Fruit fly (Drosophila melanogaster) whole organism, embryonic: ENCODE data around the gene Cyp4d1.

Source experiments
- B-H1 ChIP-seq: fragments of 200-800 bp; sonication (Bioruptor generic); IDR thresholded peaks from 3 replicates; pipeline ENCODE4 v1.3.6; 2022; ENCODE audit warnings: missing biosample characterization, missing genetic modification characterization
- B-H2 ChIP-seq: fragments of 200-800 bp; sonication (Bioruptor generic); optimal IDR thresholded peaks from 2 replicates; lab custom pipeline; 2018; ENCODE audit warnings: missing biosample characterization, mild to moderate bottlenecking, missing genetic modification characterization
- Bteb2 ChIP-seq: fragments of 200-800 bp; sonication (Bioruptor generic); optimal IDR thresholded peaks from 2 replicates; lab custom pipeline; 2016; ENCODE audit warnings: missing biosample characterization, missing genetic modification characterization
- CG10209 ChIP-seq: fragments of 200-800 bp; sonication (Bioruptor generic); optimal IDR thresholded peaks from 3 replicates; lab custom pipeline; 2017; ENCODE audit warnings: missing biosample characterization, mild to moderate bottlenecking, missing genetic modification characterization, missing genetic modification reagents
- CG10267 ChIP-seq: fragments of 200-800 bp; sonication (Bioruptor generic); optimal IDR thresholded peaks from 2 replicates; lab custom pipeline; 2018; ENCODE audit warnings: missing biosample characterization, mild to moderate bottlenecking, missing genetic modification characterization, moderate library complexity
- CG11093 ChIP-seq: fragments of 200-800 bp; sonication (Bioruptor generic); IDR thresholded peaks from 3 replicates; pipeline ENCODE4 v1.3.6; 2022; ENCODE audit warnings: missing biosample characterization, missing genetic modification characterization
- CG12071 ChIP-seq: fragments of 200-800 bp; sonication (Bioruptor generic); optimal IDR thresholded peaks from 3 replicates; lab custom pipeline; 2018; ENCODE audit warnings: missing biosample characterization, mild to moderate bottlenecking, missing genetic modification characterization
- CG12155 ChIP-seq: fragments of 200-800 bp; sonication (Bioruptor generic); optimal IDR thresholded peaks from 3 replicates; lab custom pipeline; 2016; ENCODE audit warnings: missing biosample characterization, missing genetic modification characterization
- CG13296 ChIP-seq: fragments of 200-800 bp; sonication (Bioruptor generic); optimal IDR thresholded peaks from 3 replicates; lab custom pipeline; 2018; ENCODE audit warnings: missing biosample characterization, mild to moderate bottlenecking, missing genetic modification characterization
- CG14710 ChIP-seq: fragments of 200-800 bp; sonication (Bioruptor generic); optimal IDR thresholded peaks from 3 replicates; lab custom pipeline; 2019; ENCODE audit warnings: missing biosample characterization, mild to moderate bottlenecking, missing genetic modification characterization, moderate library complexity
- CG14965 ChIP-seq: fragments of 200-800 bp; sonication (Bioruptor generic); optimal IDR thresholded peaks from 2 replicates; lab custom pipeline; 2016; ENCODE audit warnings: missing biosample characterization, missing genetic modification characterization, borderline replicate concordance
- CG15269 ChIP-seq: fragments of 200-800 bp; sonication (Bioruptor generic); optimal IDR thresholded peaks from 2 replicates; lab custom pipeline; 2018; ENCODE audit warnings: missing biosample characterization, mild to moderate bottlenecking, missing genetic modification characterization, moderate library complexity
- CG2116 ChIP-seq: fragments of 200-800 bp; sonication (Bioruptor generic); optimal IDR thresholded peaks from 3 replicates; lab custom pipeline; 2018; ENCODE audit warnings: missing biosample characterization, mild to moderate bottlenecking, missing genetic modification characterization
- CG2120 ChIP-seq: fragments of 200-800 bp; sonication (Bioruptor generic); optimal IDR thresholded peaks from 3 replicates; lab custom pipeline; 2016; ENCODE audit warnings: missing biosample characterization, missing genetic modification characterization
- CG3838 ChIP-seq: fragments of 200-800 bp; sonication (Bioruptor generic); optimal IDR thresholded peaks from 3 replicates; lab custom pipeline; 2016; ENCODE audit warnings: missing biosample characterization, missing genetic modification characterization
- CG3847 ChIP-seq: fragments of 200-800 bp; sonication (Bioruptor generic); IDR thresholded peaks from 2 replicates; pipeline ENCODE4 v1.3.6; 2022; ENCODE audit warnings: missing biosample characterization, missing genetic modification characterization
- CG42726 ChIP-seq: fragments of 200-800 bp; sonication (Bioruptor generic); IDR thresholded peaks from 2 replicates; pipeline ENCODE4 v1.3.6; 2022; ENCODE audit warnings: missing biosample characterization, missing genetic modification characterization; ENCODE audit not compliant: partially characterized antibody
- CG7271 ChIP-seq: fragments of 200-800 bp; sonication (Bioruptor generic); optimal IDR thresholded peaks from 2 replicates; lab custom pipeline; 2018; ENCODE audit warnings: missing biosample characterization, mild to moderate bottlenecking, missing genetic modification characterization, moderate library complexity
- CG7963 ChIP-seq: fragments of 200-800 bp; sonication (Bioruptor generic); IDR thresholded peaks from 3 replicates; pipeline ENCODE4 v1.3.6; 2022; ENCODE audit warnings: missing biosample characterization, missing genetic modification characterization; ENCODE audit not compliant: partially characterized antibody
- CG9876 ChIP-seq: fragments of 200-800 bp; sonication (Bioruptor generic); optimal IDR thresholded peaks from 2 replicates; lab custom pipeline; 2016; ENCODE audit warnings: missing biosample characterization, missing genetic modification characterization
- Deaf1 ChIP-seq: fragments of 200-800 bp; optimal IDR thresholded peaks from 3 replicates; lab custom pipeline; 2019; ENCODE audit warnings: missing biosample characterization, mild to moderate bottlenecking, missing genetic modification characterization, moderate library complexity
- Gug ChIP-seq: fragments of 200-800 bp; sonication (Bioruptor generic); IDR thresholded peaks from 4 replicates; pipeline ENCODE4 v1.3.6; 2022; ENCODE audit warnings: missing biosample characterization, missing genetic modification characterization
- Hr3 ChIP-seq: fragments of 200-800 bp; sonication (Bioruptor generic); optimal IDR thresholded peaks from 3 replicates; lab custom pipeline; 2016; ENCODE audit warnings: missing biosample characterization, missing genetic modification characterization
- Med ChIP-seq: fragments of 200-800 bp; sonication (Bioruptor generic); peaks from one replicate; lab custom pipeline; 2016; ENCODE audit warnings: missing biosample characterization, missing genetic modification characterization, mild to moderate bottlenecking, inconsistent platforms, moderate library complexity
- NC2α ChIP-seq: fragments of 200-800 bp; sonication (Bioruptor generic); optimal IDR thresholded peaks from 2 replicates; lab custom pipeline; 2016; ENCODE audit warnings: missing biosample characterization, missing genetic modification characterization
- Nf-YA ChIP-seq: fragments of 200-800 bp; sonication (Bioruptor generic); IDR thresholded peaks from 2 replicates; pipeline ENCODE4 v1.3.6; 2022; ENCODE audit warnings: missing biosample characterization, missing genetic modification characterization
- Poxn ChIP-seq: fragments of 200-800 bp; sonication (Bioruptor generic); IDR thresholded peaks from 2 replicates; pipeline ENCODE4 v1.3.6; 2022; ENCODE audit warnings: missing biosample characterization, missing genetic modification characterization
- Sry-δ ChIP-seq: fragments of 200-800 bp; sonication (Bioruptor generic); optimal IDR thresholded peaks from 2 replicates; lab custom pipeline; 2016; ENCODE audit warnings: missing biosample characterization, missing genetic modification characterization
- TFAM ChIP-seq: fragments of 200-800 bp; sonication (Bioruptor generic); optimal IDR thresholded peaks from 2 replicates; lab custom pipeline; 2017; ENCODE audit warnings: missing biosample characterization, missing genetic modification characterization, inconsistent platforms
- ase ChIP-seq: fragments of 200-800 bp; sonication (Bioruptor generic); IDR thresholded peaks from 3 replicates; pipeline ENCODE4 v1.3.6; 2022; ENCODE audit warnings: missing biosample characterization, missing genetic modification characterization
- cg ChIP-seq: fragments of 200-800 bp; sonication (Bioruptor generic); optimal IDR thresholded peaks from 3 replicates; lab custom pipeline; 2019; ENCODE audit warnings: missing biosample characterization, mild to moderate bottlenecking, missing genetic modification characterization, moderate library complexity
- crp ChIP-seq, 2 experiments: fragments of 200-800 bp; sonication (Bioruptor generic); optimal IDR thresholded peaks; 2 replicates in 1 of 2; 3 replicates in 1 of 2; lab custom pipeline; 2017; ENCODE audit warnings: missing biosample characterization in 2 of 2, missing genetic modification characterization in 2 of 2, mild to moderate bottlenecking in 1 of 2, moderate library complexity in 1 of 2
- gce ChIP-seq: fragments of 200-800 bp; sonication (Bioruptor generic); IDR thresholded peaks from 3 replicates; pipeline ENCODE4 v1.3.6; 2022; ENCODE audit warnings: missing biosample characterization, missing genetic modification characterization
- gfzf ChIP-seq: fragments of 200-800 bp; sonication (Bioruptor generic); optimal IDR thresholded peaks from 2 replicates; lab custom pipeline; 2016; ENCODE audit warnings: missing biosample characterization, mild to moderate bottlenecking, missing genetic modification characterization, moderate library complexity
- ham ChIP-seq: fragments of 200-800 bp; sonication (Bioruptor generic); IDR thresholded peaks from 2 replicates; pipeline ENCODE4 v1.3.6; 2022; ENCODE audit warnings: missing biosample characterization, missing genetic modification characterization
- hb ChIP-seq: fragments of 200-800 bp; sonication (Bioruptor generic); IDR thresholded peaks from 3 replicates; pipeline ENCODE4 v1.3.6; 2022; ENCODE audit warnings: missing biosample characterization, missing genetic modification characterization; ENCODE audit not compliant: partially characterized antibody
- kay ChIP-seq: fragments of 200-800 bp; sonication (Bioruptor generic); optimal IDR thresholded peaks from 2 replicates; lab custom pipeline; 2016; ENCODE audit warnings: missing biosample characterization, missing genetic modification characterization
- knrl ChIP-seq: fragments of 200-800 bp; sonication (Bioruptor generic); IDR thresholded peaks from 3 replicates; pipeline ENCODE4 v1.3.6; 2022; ENCODE audit warnings: missing biosample characterization, missing genetic modification characterization; ENCODE audit not compliant: partially characterized antibody
- lilli ChIP-seq: fragments of 200-800 bp; sonication (Bioruptor generic); optimal IDR thresholded peaks from 3 replicates; lab custom pipeline; 2016; ENCODE audit warnings: missing biosample characterization, missing genetic modification characterization
- luna ChIP-seq: fragments of 200-800 bp; sonication (Bioruptor generic); optimal IDR thresholded peaks from 2 replicates; lab custom pipeline; 2016; ENCODE audit warnings: missing biosample characterization, missing genetic modification characterization
- phol ChIP-seq: fragments of 200-800 bp; sonication (Bioruptor generic); optimal IDR thresholded peaks from 3 replicates; lab custom pipeline; 2018; ENCODE audit warnings: missing biosample characterization, mild to moderate bottlenecking, missing genetic modification characterization, moderate library complexity
- pum ChIP-seq: fragments of 200-800 bp; sonication (Bioruptor generic); optimal IDR thresholded peaks from 2 replicates; lab custom pipeline; 2016; ENCODE audit warnings: missing biosample characterization, missing genetic modification characterization
- repo ChIP-seq: fragments of 200-800 bp; sonication (Bioruptor generic); optimal IDR thresholded peaks from 2 replicates; lab custom pipeline; 2016; ENCODE audit warnings: missing biosample characterization, missing genetic modification characterization
- row ChIP-seq: fragments of 200-800 bp; sonication (Bioruptor generic); IDR thresholded peaks from 3 replicates; pipeline ENCODE4 v1.3.6; 2022; ENCODE audit warnings: missing biosample characterization, missing genetic modification characterization
- sob ChIP-seq: fragments of 200-800 bp; sonication (Bioruptor generic); IDR thresholded peaks from 2 replicates; pipeline ENCODE4 v1.3.6; 2022; ENCODE audit warnings: missing biosample characterization, missing genetic modification characterization
- tna ChIP-seq: fragments of 200-800 bp; sonication (Bioruptor generic); IDR thresholded peaks from 2 replicates; pipeline ENCODE4 v1.3.6; 2022; ENCODE audit warnings: missing biosample characterization, missing genetic modification characterization; ENCODE audit not compliant: partially characterized antibody
- unpg ChIP-seq: fragments of 200-800 bp; sonication (Bioruptor generic); optimal IDR thresholded peaks from 3 replicates; lab custom pipeline; 2018; ENCODE audit warnings: missing biosample characterization, mild to moderate bottlenecking, missing genetic modification characterization, moderate library complexity
- vnd ChIP-seq: fragments of 200-800 bp; sonication (Bioruptor generic); IDR thresholded peaks from 3 replicates; pipeline ENCODE4 v1.3.6; 2022; ENCODE audit warnings: missing biosample characterization, missing genetic modification characterization; ENCODE audit not compliant: partially characterized antibody
- zen2 ChIP-seq: fragments of 200-800 bp; sonication (Bioruptor generic); IDR thresholded peaks from 3 replicates; pipeline ENCODE4 v1.3.6; 2022; ENCODE audit warnings: missing biosample characterization, missing genetic modification characterization; ENCODE audit not compliant: partially characterized antibody
- zfh1 ChIP-seq: fragments of 200-800 bp; sonication (Bioruptor generic); IDR thresholded peaks from 3 replicates; pipeline ENCODE4 v1.3.6; 2022; ENCODE audit warnings: missing biosample characterization, missing genetic modification characterization

The Cyp4d1 gene

DNA sequence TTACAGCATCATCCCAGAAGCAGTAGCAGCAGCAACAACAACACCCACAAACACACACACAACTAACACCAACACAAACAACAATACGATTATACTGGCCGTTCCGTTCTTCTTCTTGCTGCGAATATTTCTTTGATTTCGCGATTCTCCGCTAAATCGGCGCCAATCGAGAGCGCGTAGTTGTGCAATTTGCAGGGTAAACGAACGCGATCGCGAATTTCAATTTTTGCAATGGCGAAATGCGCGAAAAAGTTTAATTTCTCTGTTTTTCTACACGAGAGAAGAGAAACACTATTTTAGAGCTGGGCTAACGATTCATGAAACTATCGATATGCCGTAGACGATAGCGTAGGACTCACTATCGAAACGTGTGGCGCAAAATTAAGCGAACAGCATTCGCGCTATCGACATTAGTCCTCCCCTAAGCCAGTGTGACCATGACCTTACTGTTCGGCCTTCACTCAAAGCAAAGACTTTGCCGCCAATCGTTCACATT, 3.3 kb downstream of the Cyp4d1 start, which contains the start of gene wapl (continued):
- TF ChIP-seq NC2α (GFP tag; lab: Kevin White, UChicago): no peak
- TF ChIP-seq CG11093: no peak
- TF ChIP-seq unpg: peak; percentile 3
- TF ChIP-seq CG7271: no peak
- peak; percentile 99 for TF ChIP-seq Sry-δ
- no peak for TF ChIP-seq Bteb2
- TF ChIP-seq CG7963 (GFP tag; lab: Robert Waterston, UW): peak; percentile 92
- peak; percentile 94 for TF ChIP-seq CG42726 (GFP tag; lab: Robert Waterston, UW)
- no peak for TF ChIP-seq kay
- TF ChIP-seq Nf-YA (GFP tag; lab: Robert Waterston, UW): no peak
- TF ChIP-seq gce: no peak
- no peak for TF ChIP-seq TFAM
- no peak for TF ChIP-seq zfh1 (GFP tag; lab: Robert Waterston, UW)
- TF ChIP-seq CG9876 (GFP tag; lab: Kevin White, UChicago): peak; percentile 37
- TF ChIP-seq CG10209: no peak
- no peak for TF ChIP-seq Hr3 (GFP tag; lab: Kevin White, UChicago)
- TF ChIP-seq cg: peak; percentile 61
- TF ChIP-seq CG12155 (GFP tag; lab: Kevin White, UChicago): peak; percentile 12
- TF ChIP-seq crp (GFP tag; optimal IDR thresholded peaks at IDR 0.05; lab: Kevin White, UChicago): peak in 1 of 2 experiments; percentile 40
- TF ChIP-seq B-H1: no peak
- TF ChIP-seq zen2 (GFP tag; lab: Robert Waterston, UW): peak; percentile 90
- peak; percentile 61 for TF ChIP-seq CG3847 (GFP tag; lab: Robert Waterston, UW)
- TF ChIP-seq CG15269 (tag; lab: Kevin White, UChicago): no peak
- TF ChIP-seq Deaf1: peak; percentile 10
- TF ChIP-seq CG14710 (tag; lab: Kevin White, UChicago): peak; percentile 69
- peak; percentile 22 for TF ChIP-seq pum (GFP tag; lab: Kevin White, UChicago)
- TF ChIP-seq tna (GFP tag; lab: Robert Waterston, UW): peak; percentile 93
- peak; percentile 51; the same call in 1 of the 4 replicates for TF ChIP-seq Gug (GFP tag; lab: Robert Waterston, UW)
- no peak for TF ChIP-seq ase
- no peak for TF ChIP-seq CG3838
- TF ChIP-seq gfzf (GFP tag; lab: Kevin White, UChicago): peak; percentile 76
- peak; percentile 93 for TF ChIP-seq knrl (GFP tag; lab: Robert Waterston, UW)
- no peak for TF ChIP-seq CG12071 (GFP tag; lab: Kevin White, UChicago)
- TF ChIP-seq CG2116 (GFP tag; lab: Kevin White, UChicago): peak; percentile 86
- peak; percentile 58 for TF ChIP-seq CG2120 (GFP tag; lab: Kevin White, UChicago)
- TF ChIP-seq B-H2: peak; percentile 19
- peak; percentile 56 for TF ChIP-seq CG10267 (tag; lab: Kevin White, UChicago)
- peak; percentile 45 for TF ChIP-seq repo (GFP tag; lab: Kevin White, UChicago)
- no peak for TF ChIP-seq CG13296 (GFP tag; lab: Kevin White, UChicago)
- peak; percentile 89 for TF ChIP-seq vnd (GFP tag; lab: Robert Waterston, UW)
- no peak for TF ChIP-seq ham (GFP tag; lab: Robert Waterston, UW)
- TF ChIP-seq Poxn (GFP tag; lab: Robert Waterston, UW): no peak
- TF ChIP-seq CG14965 (GFP tag; lab: Kevin White, UChicago): no peak
- TF ChIP-seq sob (GFP tag; lab: Robert Waterston, UW): 0 out of 2 replicates have a peak, but pooled peaks have one; percentile 32
- TF ChIP-seq hb (GFP tag; lab: Robert Waterston, UW): peak; percentile 93
- TF ChIP-seq lilli (GFP tag; lab: Kevin White, UChicago): peak; percentile 58
- peak; percentile 18 for TF ChIP-seq phol (tag; lab: Kevin White, UChicago)
- TF ChIP-seq row (GFP tag; lab: Robert Waterston, UW): peak; percentile 59
- no peak for TF ChIP-seq luna (GFP tag; lab: Kevin White, UChicago)
- peak; percentile 92 for TF ChIP-seq Med (GFP tag; lab: Kevin White, UChicago)
